Worm (Caenorhabditis elegans) whole organism, young adult: Measurements from ENCODE around the gene H12D21.10.

Source experiments
- B0336.3 ChIP-seq: fragments of 200-800 bp; sonication (Bioruptor generic); IDR thresholded peaks from 2 replicates; pipeline ENCODE4 v1.3.6; 2022; ENCODE audit warnings: missing genetic modification characterization, missing compliant biosample characterization
- C06A6.2 ChIP-seq: fragments of 200-800 bp; sonication (Bioruptor generic); conservative IDR thresholded peaks from 2 replicates; pipeline ENCODE4 v1.3.6; 2022; ENCODE audit warnings: missing genetic modification characterization, missing compliant biosample characterization
- D2030.7 ChIP-seq: fragments of 200-800 bp; sonication (Bioruptor generic); IDR thresholded peaks from 2 replicates; pipeline ENCODE4 v1.3.6; 2022; ENCODE audit warnings: missing genetic modification reagents, missing genetic modification characterization, missing compliant biosample characterization
- F55B11.4 ChIP-seq: sonication (generic microtip); optimal IDR thresholded peaks from 2 replicates; lab custom pipeline; 2016; ENCODE audit warnings: missing compliant biosample characterization, missing genetic modification characterization, borderline replicate concordance; ENCODE audit not compliant: insufficient read depth
- K11D2.4 ChIP-seq: fragments of 200-800 bp; sonication (Bioruptor generic); IDR thresholded peaks from 2 replicates; pipeline ENCODE4 v1.3.6; 2022; ENCODE audit warnings: missing genetic modification reagents, missing genetic modification characterization, missing compliant biosample characterization
- K12H6.12 ChIP-seq: fragments of 200-800 bp; sonication (Bioruptor generic); optimal IDR thresholded peaks from 2 replicates; lab custom pipeline; 2018; ENCODE audit warnings: mild to moderate bottlenecking, missing genetic modification characterization, missing compliant biosample characterization
- T07F8.4 ChIP-seq: sonication (generic microtip); optimal IDR thresholded peaks from 2 replicates; lab custom pipeline; 2016; ENCODE audit warnings: mild to moderate bottlenecking, missing genetic modification characterization, moderate library complexity, missing compliant biosample characterization
- T26A5.8 ChIP-seq: sonication (generic microtip); optimal IDR thresholded peaks from 2 replicates; lab custom pipeline; 2016; ENCODE audit warnings: missing genetic modification characterization, missing compliant biosample characterization
- Y95B8A.8 ChIP-seq: fragments of 200-800 bp; sonication (Bioruptor generic); IDR thresholded peaks from 2 replicates; pipeline ENCODE4 v1.3.6; 2022; ENCODE audit warnings: missing genetic modification reagents, missing genetic modification characterization, missing compliant biosample characterization
- ama-1 ChIP-seq, 3 experiments: fragments of 150-350 bp in 1 of 3; sonication (generic microtip) in 2 of 3; optimal IDR thresholded peaks; 2 replicates each; lab custom pipeline; 2014 to 2018; ENCODE audit warnings: missing biosample characterization in 2 of 3, missing genetic modification characterization in 2 of 3, missing genetic modification reagents in 2 of 3
- aptf-3 ChIP-seq: fragments of 200-800 bp; sonication (Bioruptor generic); IDR thresholded peaks from 2 replicates; pipeline ENCODE4 v1.3.6; 2022; ENCODE audit warnings: missing genetic modification characterization, missing compliant biosample characterization
- atf-7 ChIP-seq: sonication (generic microtip); optimal IDR thresholded peaks from 2 replicates; lab custom pipeline; 2017; ENCODE audit warnings: mild to moderate bottlenecking, missing genetic modification characterization, missing compliant biosample characterization
- cebp-1 ChIP-seq, 2 experiments: fragments of 200-800 bp in 1 of 2; sonication (Bioruptor generic) in 1 of 2; sonication (generic microtip) in 1 of 2; IDR thresholded peaks in 1 of 2; optimal IDR thresholded peaks in 1 of 2; 2 replicates each; pipeline versions ENCODE4 v1.3.6 to Lab custom; 2017 to 2022; ENCODE audit warnings: missing compliant biosample characterization in 2 of 2, missing genetic modification characterization in 2 of 2, mild to moderate bottlenecking in 1 of 2, missing genetic modification reagents in 1 of 2, moderate library complexity in 1 of 2
- ceh-27 ChIP-seq: fragments of 200-800 bp; sonication (Bioruptor generic); optimal IDR thresholded peaks from 2 replicates; lab custom pipeline; 2018; ENCODE audit warnings: mild to moderate bottlenecking, missing genetic modification characterization, moderate library complexity, missing compliant biosample characterization
- ceh-79 ChIP-seq: sonication (generic microtip); optimal IDR thresholded peaks from 2 replicates; lab custom pipeline; 2017; ENCODE audit warnings: mild to moderate bottlenecking, missing genetic modification characterization, missing compliant biosample characterization
- die-1 ChIP-seq: sonication (generic microtip); optimal IDR thresholded peaks from 2 replicates; lab custom pipeline; 2016; ENCODE audit warnings: missing genotype, mild to moderate bottlenecking, missing genetic modification characterization, missing compliant biosample characterization
- dox-1 ChIP-seq: fragments of 200-800 bp; sonication (Bioruptor generic); IDR thresholded peaks from 2 replicates; pipeline ENCODE4 v1.3.6; 2022; ENCODE audit warnings: missing genetic modification reagents, missing genetic modification characterization, missing compliant biosample characterization
- dpl-1 ChIP-seq: fragments of 150-350 bp; optimal IDR thresholded peaks from 2 replicates; lab custom pipeline; 2014; ENCODE audit warnings: missing biosample characterization, missing genetic modification reagents, missing genetic modification characterization
- egl-44 ChIP-seq: fragments of 200-800 bp; sonication (Bioruptor generic); IDR thresholded peaks from 2 replicates; pipeline ENCODE4 v1.3.6; 2022; ENCODE audit warnings: missing genetic modification reagents, missing genetic modification characterization, missing compliant biosample characterization
- ekl-4 ChIP-seq: fragments of 200-800 bp; sonication (Bioruptor generic); IDR thresholded peaks from 2 replicates; pipeline ENCODE4 v1.3.6; 2022; ENCODE audit warnings: missing genetic modification reagents, missing genetic modification characterization, missing compliant biosample characterization
- ets-4 ChIP-seq: fragments of 200-800 bp; sonication (Bioruptor generic); optimal IDR thresholded peaks from 2 replicates; lab custom pipeline; 2018; ENCODE audit warnings: mild to moderate bottlenecking, missing genetic modification characterization, missing compliant biosample characterization
- fkh-3 ChIP-seq: sonication (generic microtip); optimal IDR thresholded peaks from 2 replicates; lab custom pipeline; 2016; ENCODE audit warnings: mild to moderate bottlenecking, missing genetic modification characterization, missing compliant biosample characterization
- hlh-12 ChIP-seq: sonication (generic microtip); optimal IDR thresholded peaks from 2 replicates; lab custom pipeline; 2016; ENCODE audit warnings: missing genetic modification characterization, missing compliant biosample characterization
- hmg-1.2 ChIP-seq: fragments of 200-800 bp; sonication (Bioruptor generic); IDR thresholded peaks from 2 replicates; pipeline ENCODE4 v1.3.6; 2022; ENCODE audit warnings: missing genetic modification reagents, missing genetic modification characterization, missing compliant biosample characterization
- hsf-1 ChIP-seq: fragments of 200-800 bp; sonication (Bioruptor generic); IDR thresholded peaks from 2 replicates; pipeline ENCODE4 v1.3.6; 2022; ENCODE audit warnings: missing genetic modification reagents, missing genetic modification characterization, missing compliant biosample characterization
- lin-54 ChIP-seq: fragments of 200-800 bp; sonication (Bioruptor generic); optimal IDR thresholded peaks from 2 replicates; lab custom pipeline; 2018; ENCODE audit warnings: mild to moderate bottlenecking, missing genetic modification characterization, missing compliant biosample characterization
- lir-1 ChIP-seq: fragments of 200-800 bp; sonication (Bioruptor generic); conservative IDR thresholded peaks from 2 replicates; pipeline ENCODE4 v1.3.6; 2022; ENCODE audit warnings: missing genetic modification reagents, missing genetic modification characterization, missing compliant biosample characterization
- madf-3 ChIP-seq: fragments of 200-800 bp; sonication (Bioruptor generic); IDR thresholded peaks from 2 replicates; pipeline ENCODE4 v1.3.6; 2022; ENCODE audit warnings: missing genetic modification reagents, missing genetic modification characterization, missing compliant biosample characterization
- madf-6 ChIP-seq: fragments of 200-800 bp; sonication (Bioruptor generic); IDR thresholded peaks from 2 replicates; pipeline ENCODE4 v1.3.6; 2022; ENCODE audit warnings: missing genetic modification reagents, missing genetic modification characterization, missing compliant biosample characterization
- madf-8 ChIP-seq: fragments of 200-800 bp; sonication (Bioruptor generic); conservative IDR thresholded peaks from 2 replicates; pipeline ENCODE4 v1.3.6; 2022; ENCODE audit warnings: missing genetic modification reagents, missing genetic modification characterization, missing compliant biosample characterization
- mcd-1 ChIP-seq: fragments of 200-800 bp; sonication (Bioruptor generic); IDR thresholded peaks from 2 replicates; pipeline ENCODE4 v1.3.6; 2022; ENCODE audit warnings: missing genetic modification reagents, missing genetic modification characterization, missing compliant biosample characterization
- mxl-1 ChIP-seq: sonication (generic microtip); optimal IDR thresholded peaks from 2 replicates; lab custom pipeline; 2016; ENCODE audit warnings: missing genetic modification characterization, missing compliant biosample characterization
- nfya-2 ChIP-seq: fragments of 200-800 bp; sonication (Bioruptor generic); IDR thresholded peaks from 2 replicates; pipeline ENCODE4 v1.3.6; 2022; ENCODE audit warnings: missing genetic modification reagents, missing genetic modification characterization, missing compliant biosample characterization
- nfyb-1 ChIP-seq: fragments of 200-800 bp; sonication (Bioruptor generic); IDR thresholded peaks from 2 replicates; pipeline ENCODE4 v1.3.6; 2022; ENCODE audit warnings: missing genetic modification reagents, missing genetic modification characterization, missing compliant biosample characterization
- nhr-120 ChIP-seq: fragments of 200-800 bp; sonication (Bioruptor generic); IDR thresholded peaks from 2 replicates; pipeline ENCODE4 v1.3.6; 2022; ENCODE audit warnings: missing genetic modification characterization, missing compliant biosample characterization
- nhr-27 ChIP-seq: fragments of 200-800 bp; sonication (Bioruptor generic); optimal IDR thresholded peaks from 2 replicates; lab custom pipeline; 2018; ENCODE audit warnings: mild to moderate bottlenecking, missing genetic modification characterization, moderate library complexity, missing compliant biosample characterization
- nhr-80 ChIP-seq: sonication (generic microtip); optimal IDR thresholded peaks from 2 replicates; lab custom pipeline; 2016; ENCODE audit warnings: missing genetic modification characterization, missing compliant biosample characterization
- nhr-90 ChIP-seq: sonication (generic microtip); optimal IDR thresholded peaks from 2 replicates; lab custom pipeline; 2016; ENCODE audit warnings: missing genotype, mild to moderate bottlenecking, missing genetic modification characterization, missing compliant biosample characterization
- pbrm-1 ChIP-seq: fragments of 200-800 bp; sonication (Bioruptor generic); IDR thresholded peaks from 2 replicates; pipeline ENCODE4 v1.3.6; 2022; ENCODE audit warnings: missing genetic modification reagents, missing genetic modification characterization, missing compliant biosample characterization
- rpc-1 ChIP-seq, 2 experiments: fragments of 150-350 bp in 1 of 2; sonication (generic microtip) in 1 of 2; optimal IDR thresholded peaks; 2 replicates each; lab custom pipeline; 2014 to 2018; ENCODE audit warnings: missing biosample characterization in 1 of 2, missing genetic modification characterization in 1 of 2, missing genetic modification reagents in 1 of 2, missing genotype in 1 of 2
- tbp1 ChIP-seq: fragments of 200-800 bp; sonication (Bioruptor generic); optimal IDR thresholded peaks from 2 replicates; lab custom pipeline; 2018; ENCODE audit warnings: mild to moderate bottlenecking, missing genetic modification characterization, missing compliant biosample characterization
- tlf-1 ChIP-seq: fragments of 200-800 bp; sonication (Bioruptor generic); optimal IDR thresholded peaks from 2 replicates; lab custom pipeline; 2018; ENCODE audit warnings: mild to moderate bottlenecking, missing genetic modification characterization, missing compliant biosample characterization
- xnd-1 ChIP-seq: sonication (generic microtip); optimal IDR thresholded peaks from 2 replicates; lab custom pipeline; 2016; ENCODE audit warnings: missing genotype, missing genetic modification reagents, missing genetic modification characterization, missing compliant biosample characterization
- ztf-25 ChIP-seq: fragments of 200-800 bp; sonication (Bioruptor generic); IDR thresholded peaks from 2 replicates; pipeline ENCODE4 v1.3.6; 2022; ENCODE audit warnings: missing genetic modification reagents, missing genetic modification characterization, missing compliant biosample characterization
- ztf-26 ChIP-seq: sonication (generic microtip); optimal IDR thresholded peaks from 2 replicates; lab custom pipeline; 2017; ENCODE audit warnings: missing genetic modification characterization, missing compliant biosample characterization
- ztf-28 ChIP-seq: fragments of 200-800 bp; sonication (Bioruptor generic); IDR thresholded peaks from 2 replicates; pipeline ENCODE4 v1.3.6; 2022; ENCODE audit warnings: missing genetic modification reagents, missing genetic modification characterization, missing compliant biosample characterization
- ztf-3 ChIP-seq: fragments of 200-800 bp; sonication (Bioruptor generic); optimal IDR thresholded peaks from 2 replicates; lab custom pipeline; 2018; ENCODE audit warnings: mild to moderate bottlenecking, missing genetic modification characterization, missing compliant biosample characterization

H12D21.10 gene

ce11 chrV:14899545-14899944, at the start of gene H12D21.10:
Gene H12D21.10 (plus strand): TSS chrV:14899804.
- no peak for TF ChIP-seq T07F8.4 (tag; lab: Kevin White, UChicago)
- TF ChIP-seq hmg-1.2 (GFP tag; lab: Robert Waterston, UW), result peak; percentile 79
- TF ChIP-seq nhr-80 (tag; lab: Kevin White, UChicago), result peak; percentile 2

ce11 chrV:14850530-14850929, 49.1 kb upstream of the H12D21.10 start:
- TF ChIP-seq nhr-120 (no peak), nhr-27 (no peak), tbp1 (GFP tag; lab: Kevin White, UChicago) (peak; percentile 39), hlh-12 (tag; lab: Kevin White, UChicago) (no peak), K11D2.4 (no peak), ztf-28 (no peak), T26A5.8 (no peak), K12H6.12 (tag; lab: Kevin White, UChicago) (no peak), lin-54 (GFP tag; lab: Kevin White, UChicago) (peak; percentile 5), madf-3 (GFP tag; lab: Robert Waterston, UW) (no peak), hsf-1 (peak; percentile 82; the same call in 1 of the 2 replicates), Y95B8A.8 (GFP tag; lab: Robert Waterston, UW) (no peak), ztf-25 (GFP tag; lab: Robert Waterston, UW) (no peak), atf-7 (tag; lab: Kevin White, UChicago) (peak; percentile 76), B0336.3 (GFP tag; lab: Robert Waterston, UW) (0 out of 2 replicates have a peak, but pooled peaks have one; percentile 20), ceh-79 (tag; lab: Kevin White, UChicago) (no peak), ama-1 (optimal IDR thresholded peaks at IDR 0.05; lab: Kevin White, UChicago) (no peak), ama-1 (GFP tag; optimal IDR thresholded peaks at IDR 0.05; lab: Kevin White, UChicago) (no peak), mcd-1 (0 out of 2 replicates have a peak, but pooled peaks have one; percentile 24), dpl-1 (GFP tag; lab: Kevin White, UChicago) (no peak), nfya-2 (no peak), madf-8 (GFP tag; lab: Robert Waterston, UW) (no peak), mxl-1 (tag; lab: Kevin White, UChicago) (no peak), D2030.7 (GFP tag; lab: Robert Waterston, UW) (no peak), ekl-4 (GFP tag; lab: Robert Waterston, UW) (peak; percentile 61; the same call in 1 of the 2 replicates), cebp-1 (GFP tag; IDR thresholded peaks at IDR 0.05; lab: Robert Waterston, UW) (peak; percentile 48; the same call in 1 of the 2 replicates), cebp-1 (tag; optimal IDR thresholded peaks at IDR 0.05; lab: Kevin White, UChicago) (peak; percentile 78), C06A6.2 (GFP tag; lab: Robert Waterston, UW) (no peak), egl-44 (no peak), ztf-3 (GFP tag; lab: Kevin White, UChicago) (peak; percentile 11), pbrm-1 (GFP tag; lab: Robert Waterston, UW) (no peak), tlf-1 (GFP tag; lab: Kevin White, UChicago) (no peak), xnd-1 (tag; lab: Kevin White, UChicago) (no peak), ceh-27 (GFP tag; lab: Kevin White, UChicago) (no peak), dox-1 (peak; percentile 67), nhr-90 (peak; percentile 37), ets-4 (GFP tag; lab: Kevin White, UChicago) (peak; percentile 62), madf-6 (GFP tag; lab: Robert Waterston, UW) (no peak), rpc-1 (optimal IDR thresholded peaks at IDR 0.05; lab: Kevin White, UChicago) (no peak), rpc-1 (tag; optimal IDR thresholded peaks at IDR 0.05; lab: Kevin White, UChicago) (no peak), nfyb-1 (peak; percentile 49; the same call in 1 of the 2 replicates), die-1 (tag; lab: Kevin White, UChicago) (no peak), aptf-3 (GFP tag; lab: Robert Waterston, UW) (no peak), fkh-3 (no peak), lir-1 (GFP tag; lab: Robert Waterston, UW) (no peak), F55B11.4 (no peak), ztf-26 (tag; lab: Kevin White, UChicago) (no peak)
